Fruit fly (Drosophila melanogaster) whole organism, embryonic: ENCODE data around the gene CG8142.

Experiments used
- Asciz ChIP-seq: fragments of 200-800 bp; sonication (Bioruptor generic); optimal IDR thresholded peaks from 2 replicates; lab custom pipeline; 2017; ENCODE audit warnings: missing biosample characterization, mild to moderate bottlenecking, missing genetic modification characterization, missing genetic modification reagents
- B-H1 ChIP-seq: fragments of 200-800 bp; sonication (Bioruptor generic); IDR thresholded peaks from 3 replicates; pipeline ENCODE4 v1.3.6; 2022; ENCODE audit warnings: missing biosample characterization, missing genetic modification characterization
- C15 ChIP-seq: fragments of 200-800 bp; sonication (Bioruptor generic); IDR thresholded peaks from 3 replicates; pipeline ENCODE4 v1.3.6; 2022; ENCODE audit warnings: missing biosample characterization, missing genetic modification characterization
- CG10209 ChIP-seq: fragments of 200-800 bp; sonication (Bioruptor generic); optimal IDR thresholded peaks from 3 replicates; lab custom pipeline; 2017; ENCODE audit warnings: missing biosample characterization, mild to moderate bottlenecking, missing genetic modification characterization, missing genetic modification reagents
- CG10431 ChIP-seq: fragments of 200-800 bp; sonication (Bioruptor generic); optimal IDR thresholded peaks from 3 replicates; lab custom pipeline; 2018; ENCODE audit warnings: missing biosample characterization, mild to moderate bottlenecking, missing genetic modification characterization
- CG11560 ChIP-seq: fragments of 200-800 bp; sonication (Bioruptor generic); IDR thresholded peaks from 3 replicates; pipeline ENCODE4 v1.3.6; 2022; ENCODE audit warnings: missing biosample characterization, missing genetic modification characterization
- CG14965 ChIP-seq: fragments of 200-800 bp; sonication (Bioruptor generic); optimal IDR thresholded peaks from 2 replicates; lab custom pipeline; 2016; ENCODE audit warnings: missing biosample characterization, missing genetic modification characterization, borderline replicate concordance
- CG1529 ChIP-seq: fragments of 200-800 bp; sonication (Bioruptor generic); optimal IDR thresholded peaks from 3 replicates; lab custom pipeline; 2018; ENCODE audit warnings: missing biosample characterization, missing genetic modification characterization
- CG15514 ChIP-seq: fragments of 200-800 bp; sonication (Bioruptor generic); optimal IDR thresholded peaks from 3 replicates; lab custom pipeline; 2017; ENCODE audit warnings: missing biosample characterization, missing genetic modification characterization, mild to moderate bottlenecking, moderate library complexity, missing genetic modification reagents
- CG17829 ChIP-seq: fragments of 200-800 bp; optimal IDR thresholded peaks from 2 replicates; lab custom pipeline; 2019; ENCODE audit warnings: missing biosample characterization, mild to moderate bottlenecking, missing genetic modification characterization, moderate library complexity
- CG1792 ChIP-seq: fragments of 200-800 bp; sonication (Bioruptor generic); optimal IDR thresholded peaks from 2 replicates; lab custom pipeline; 2016; ENCODE audit warnings: missing biosample characterization, missing genetic modification characterization
- CG18011 ChIP-seq: fragments of 200-800 bp; sonication (Bioruptor generic); optimal IDR thresholded peaks from 2 replicates; lab custom pipeline; 2017; ENCODE audit warnings: missing biosample characterization, missing genetic modification characterization, mild to moderate bottlenecking, moderate library complexity, missing genotype
- CG2712 ChIP-seq: fragments of 200-800 bp; optimal IDR thresholded peaks from 3 replicates; lab custom pipeline; 2019; ENCODE audit warnings: missing biosample characterization, mild to moderate bottlenecking, missing genetic modification characterization, moderate library complexity
- CG31441 ChIP-seq: fragments of 200-800 bp; sonication (Bioruptor generic); IDR thresholded peaks from 2 replicates; pipeline ENCODE4 v1.3.6; 2022; ENCODE audit warnings: missing biosample characterization, missing genetic modification characterization
- CG32772 ChIP-seq: fragments of 200-800 bp; sonication (Bioruptor generic); IDR thresholded peaks from 2 replicates; pipeline ENCODE4 v1.3.6; 2022; ENCODE audit warnings: missing biosample characterization, missing genetic modification characterization
- CG42726 ChIP-seq: fragments of 200-800 bp; sonication (Bioruptor generic); IDR thresholded peaks from 2 replicates; pipeline ENCODE4 v1.3.6; 2022; ENCODE audit warnings: missing biosample characterization, missing genetic modification characterization; ENCODE audit not compliant: partially characterized antibody
- CG6175 ChIP-seq: fragments of 200-800 bp; sonication (Bioruptor generic); IDR thresholded peaks from 3 replicates; pipeline ENCODE4 v1.3.6; 2022; ENCODE audit warnings: missing biosample characterization, missing genetic modification characterization
- CG6272 ChIP-seq: fragments of 200-800 bp; sonication (Bioruptor generic); IDR thresholded peaks from 2 replicates; pipeline ENCODE4 v1.3.6; 2022; ENCODE audit warnings: missing biosample characterization, missing genetic modification characterization
- CG6689 ChIP-seq: fragments of 200-800 bp; sonication (Bioruptor generic); IDR thresholded peaks from 2 replicates; pipeline ENCODE4 v1.3.6; 2022; ENCODE audit warnings: missing biosample characterization, missing genetic modification characterization
- CG8388 ChIP-seq: fragments of 200-800 bp; sonication (Bioruptor generic); optimal IDR thresholded peaks from 2 replicates; lab custom pipeline; 2019; ENCODE audit warnings: missing biosample characterization, mild to moderate bottlenecking, missing genetic modification characterization, moderate library complexity
- CG8924 ChIP-seq: fragments of 200-800 bp; optimal IDR thresholded peaks from 3 replicates; lab custom pipeline; 2019; ENCODE audit warnings: missing biosample characterization, mild to moderate bottlenecking, missing genetic modification characterization, moderate library complexity
- CG9609 ChIP-seq: fragments of 200-800 bp; sonication (Bioruptor generic); optimal IDR thresholded peaks from 3 replicates; lab custom pipeline; 2016; ENCODE audit warnings: missing biosample characterization, missing genetic modification characterization
- D ChIP-seq, 2 experiments: fragments of 200-800 bp in 1 of 2; fragments of >200 bp in 1 of 2; sonication (Bioruptor generic) in 1 of 2; optimal IDR thresholded peaks; 2 replicates in 1 of 2; 3 replicates in 1 of 2; lab custom pipeline; 2017; ENCODE audit warnings: mild to moderate bottlenecking in 1 of 2, missing biosample characterization in 1 of 2, missing genetic modification characterization in 1 of 2, missing genetic modification reagents in 1 of 2
- Eip74EF ChIP-seq, 2 experiments: fragments of 200-800 bp in 1 of 2; fragments of >200 bp in 1 of 2; sonication (Bioruptor generic) in 1 of 2; optimal IDR thresholded peaks; 2 replicates each; lab custom pipeline; 2017 to 2019; ENCODE audit warnings: missing biosample characterization in 2 of 2, missing genetic modification characterization in 2 of 2, mild to moderate bottlenecking in 1 of 2, moderate library complexity in 1 of 2
- HLH54F ChIP-seq: fragments of 200-800 bp; sonication (Bioruptor generic); optimal IDR thresholded peaks from 3 replicates; lab custom pipeline; 2016; ENCODE audit warnings: missing biosample characterization, missing genetic modification characterization
- Lim3 ChIP-seq: fragments of 200-800 bp; sonication (Bioruptor generic); IDR thresholded peaks from 2 replicates; pipeline ENCODE4 v1.3.6; 2022; ENCODE audit warnings: missing biosample characterization, missing genetic modification characterization
- Med ChIP-seq: fragments of 200-800 bp; sonication (Bioruptor generic); peaks from one replicate; lab custom pipeline; 2016; ENCODE audit warnings: missing biosample characterization, missing genetic modification characterization, mild to moderate bottlenecking, inconsistent platforms, moderate library complexity
- Meics ChIP-seq: fragments of 200-800 bp; sonication (Bioruptor generic); optimal IDR thresholded peaks from 2 replicates; lab custom pipeline; 2017; ENCODE audit warnings: missing biosample characterization, mild to moderate bottlenecking, missing genetic modification characterization
- NC2α ChIP-seq: fragments of 200-800 bp; sonication (Bioruptor generic); optimal IDR thresholded peaks from 2 replicates; lab custom pipeline; 2016; ENCODE audit warnings: missing biosample characterization, missing genetic modification characterization
- NfI ChIP-seq: fragments of 200-800 bp; sonication (Bioruptor generic); optimal IDR thresholded peaks from 3 replicates; lab custom pipeline; 2018; ENCODE audit warnings: missing biosample characterization, mild to moderate bottlenecking, missing genetic modification characterization, moderate library complexity
- Six4 ChIP-seq: fragments of 200-800 bp; sonication (Bioruptor generic); optimal IDR thresholded peaks from 2 replicates; lab custom pipeline; 2016; ENCODE audit warnings: missing biosample characterization, missing genetic modification characterization
- Sry-β ChIP-seq: fragments of 200-800 bp; sonication (Bioruptor generic); optimal IDR thresholded peaks from 2 replicates; lab custom pipeline; 2018; ENCODE audit warnings: missing biosample characterization, mild to moderate bottlenecking, missing genetic modification characterization, moderate library complexity
- Taf1 ChIP-seq: fragments of 200-800 bp; sonication (Bioruptor generic); IDR thresholded peaks from 2 replicates; pipeline ENCODE4 v1.3.6; 2022; ENCODE audit warnings: missing biosample characterization, missing genetic modification characterization
- ac ChIP-seq: fragments of 200-800 bp; sonication (Bioruptor generic); optimal IDR thresholded peaks from 3 replicates; lab custom pipeline; 2017; ENCODE audit warnings: missing biosample characterization, mild to moderate bottlenecking, missing genetic modification characterization
- ato ChIP-seq: fragments of 200-800 bp; sonication (Bioruptor generic); IDR thresholded peaks from 2 replicates; pipeline ENCODE4 v1.3.6; 2022; ENCODE audit warnings: missing biosample characterization, missing genetic modification characterization; ENCODE audit not compliant: partially characterized antibody
- cas ChIP-seq: fragments of 200-800 bp; sonication (Bioruptor generic); IDR thresholded peaks from 2 replicates; pipeline ENCODE4 v1.3.6; 2022; ENCODE audit warnings: missing biosample characterization, missing genetic modification characterization
- ci ChIP-seq: fragments of 200-800 bp; sonication (Bioruptor generic); IDR thresholded peaks from 3 replicates; pipeline ENCODE4 v1.3.6; 2022; ENCODE audit warnings: missing biosample characterization, missing genetic modification characterization
- dimm ChIP-seq: fragments of 200-800 bp; sonication (Bioruptor generic); IDR thresholded peaks from 2 replicates; pipeline ENCODE4 v1.3.6; 2022; ENCODE audit warnings: missing biosample characterization, missing genetic modification characterization
- emc ChIP-seq: fragments of 200-800 bp; sonication (Bioruptor generic); optimal IDR thresholded peaks from 2 replicates; lab custom pipeline; 2016; ENCODE audit warnings: missing biosample characterization, missing genetic modification characterization
- h ChIP-seq: fragments of >200 bp; optimal IDR thresholded peaks from 2 replicates; lab custom pipeline; 2017
- her ChIP-seq: fragments of 200-800 bp; sonication (Bioruptor generic); optimal IDR thresholded peaks from 2 replicates; lab custom pipeline; 2016; ENCODE audit warnings: missing biosample characterization, missing genetic modification characterization
- luna ChIP-seq: fragments of 200-800 bp; sonication (Bioruptor generic); optimal IDR thresholded peaks from 2 replicates; lab custom pipeline; 2016; ENCODE audit warnings: missing biosample characterization, missing genetic modification characterization
- nerfin-1 ChIP-seq: fragments of 200-800 bp; sonication (Bioruptor generic); optimal IDR thresholded peaks from 3 replicates; lab custom pipeline; 2019; ENCODE audit warnings: missing biosample characterization, mild to moderate bottlenecking, missing genetic modification characterization, moderate library complexity
- phol ChIP-seq: fragments of 200-800 bp; sonication (Bioruptor generic); optimal IDR thresholded peaks from 3 replicates; lab custom pipeline; 2018; ENCODE audit warnings: missing biosample characterization, mild to moderate bottlenecking, missing genetic modification characterization, moderate library complexity
- repo ChIP-seq: fragments of 200-800 bp; sonication (Bioruptor generic); optimal IDR thresholded peaks from 2 replicates; lab custom pipeline; 2016; ENCODE audit warnings: missing biosample characterization, missing genetic modification characterization
- sima ChIP-seq: fragments of 200-800 bp; sonication (Bioruptor generic); optimal IDR thresholded peaks from 2 replicates; lab custom pipeline; 2016; ENCODE audit warnings: missing biosample characterization, missing genetic modification characterization
- sug ChIP-seq: fragments of 200-800 bp; optimal IDR thresholded peaks from 2 replicates; lab custom pipeline; 2019; ENCODE audit warnings: missing biosample characterization, mild to moderate bottlenecking, missing genetic modification characterization, moderate library complexity
- trh ChIP-seq: fragments of 200-800 bp; sonication (Bioruptor generic); optimal IDR thresholded peaks from 2 replicates; lab custom pipeline; 2016; ENCODE audit warnings: missing biosample characterization, missing genetic modification characterization
- usp ChIP-seq: fragments of >200 bp; optimal IDR thresholded peaks from 2 replicates; lab custom pipeline; 2017; ENCODE audit warnings: missing biosample characterization, missing genetic modification characterization
- vnd ChIP-seq: fragments of 200-800 bp; sonication (Bioruptor generic); IDR thresholded peaks from 3 replicates; pipeline ENCODE4 v1.3.6; 2022; ENCODE audit warnings: missing biosample characterization, missing genetic modification characterization; ENCODE audit not compliant: partially characterized antibody
- wor ChIP-seq: fragments of 200-800 bp; sonication (Bioruptor generic); IDR thresholded peaks from 2 replicates; pipeline ENCODE4 v1.3.6; 2022; ENCODE audit warnings: missing biosample characterization, missing genetic modification characterization
- zf30C ChIP-seq: fragments of 200-800 bp; sonication (Bioruptor generic); optimal IDR thresholded peaks from 3 replicates; lab custom pipeline; 2018; ENCODE audit warnings: missing biosample characterization, mild to moderate bottlenecking, missing genetic modification characterization

The CG8142 gene

dm6 chrX:17852457-17852856 lies 8.0 kb upstream of the CG8142 start, which contains the start of gene CG32554 (continued):
- TF ChIP-seq luna (no peak), Eip74EF (GFP tag; optimal IDR thresholded peaks at IDR 0.05; lab: Kevin White, UChicago) (no peak), dimm (no peak), CG8924 (tag; lab: Kevin White, UChicago) (no peak), CG14965 (GFP tag; lab: Kevin White, UChicago) (no peak), zf30C (no peak), CG18011 (GFP tag; lab: Kevin White, UChicago) (no peak), CG17829 (tag; lab: Kevin White, UChicago) (no peak), vnd (GFP tag; lab: Robert Waterston, UW) (peak; percentile 83), her (GFP tag; lab: Kevin White, UChicago) (no peak), CG10209 (no peak), NC2α (no peak), CG1792 (GFP tag; lab: Kevin White, UChicago) (no peak), Taf1 (GFP tag; lab: Robert Waterston, UW) (no peak), CG2712 (no peak), sima (GFP tag; lab: Kevin White, UChicago) (no peak), ato (GFP tag; lab: Robert Waterston, UW) (peak; percentile 85), sug (tag; lab: Kevin White, UChicago) (no peak), wor (no peak), CG11560 (tag; lab: Robert Waterston, UW) (no peak), repo (GFP tag; lab: Kevin White, UChicago) (no peak), B-H1 (GFP tag; lab: Robert Waterston, UW) (no peak), D (optimal IDR thresholded peaks at IDR 0.05; lab: Kevin White, UChicago) (no peak), D (GFP tag; optimal IDR thresholded peaks at IDR 0.05; lab: Kevin White, UChicago) (no peak), Six4 (GFP tag; lab: Kevin White, UChicago) (no peak), CG1529 (GFP tag; lab: Kevin White, UChicago) (no peak), Lim3 (no peak), Sry-β (GFP tag; lab: Kevin White, UChicago) (no peak), ac (no peak), trh (GFP tag; lab: Kevin White, UChicago) (no peak), h (lab: Kevin White, UChicago) (no peak), CG6272 (no peak), Med (GFP tag; lab: Kevin White, UChicago) (peak; percentile 59), cas (GFP tag; lab: Robert Waterston, UW) (no peak), CG6689 (no peak), CG15514 (GFP tag; lab: Kevin White, UChicago) (peak; percentile 48), emc (GFP tag; lab: Kevin White, UChicago) (no peak), CG9609 (no peak), HLH54F (GFP tag; lab: Kevin White, UChicago) (no peak), ci (GFP tag; lab: Robert Waterston, UW) (no peak), C15 (GFP tag; lab: Robert Waterston, UW) (no peak), phol (peak; percentile 75), Meics (GFP tag; lab: Kevin White, UChicago) (no peak), nerfin-1 (tag; lab: Kevin White, UChicago) (no peak), Asciz (no peak), CG31441 (GFP tag; lab: Robert Waterston, UW) (no peak), CG8388 (GFP tag; lab: Kevin White, UChicago) (no peak), NfI (GFP tag; lab: Kevin White, UChicago) (no peak), CG42726 (GFP tag; lab: Robert Waterston, UW) (peak; percentile 80; the same call in 1 of the 2 replicates), usp (GFP tag; lab: Kevin White, UChicago) (no peak), CG32772 (no peak), CG6175 (GFP tag; lab: Robert Waterston, UW) (no peak), CG10431 (GFP tag; lab: Kevin White, UChicago) (no peak)
